Worm (Caenorhabditis elegans): ENCODE measurements around the gene glb-21.

Gene glb-21

DNA sequence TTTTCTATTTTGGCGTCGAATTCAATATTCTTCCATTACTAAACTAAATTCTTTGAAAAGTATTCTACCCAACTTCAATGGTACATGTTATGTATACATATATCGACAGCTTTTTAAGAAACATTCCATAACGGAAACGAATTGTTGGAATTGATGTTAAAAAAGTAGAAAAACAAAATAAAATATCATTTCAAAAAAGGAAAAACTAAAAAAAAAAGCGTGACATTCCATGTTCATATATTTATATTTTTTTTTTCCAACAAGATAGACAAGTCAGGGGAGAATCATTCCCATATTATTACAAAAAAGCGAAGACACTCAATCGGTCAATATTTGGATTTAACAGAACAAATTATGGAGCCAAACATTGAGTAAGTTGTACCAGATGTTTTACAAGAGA, 6.4 kb downstream of the glb-21 start, which contains the start of gene R102.10:
R102.10 (plus strand) TSS at position 301 of the 400 bp plus-strand sequence.
- TF ChIP-seq nhr-80 (tag; optimal IDR thresholded peaks at IDR 0.05) (no peak), madf-8 (GFP tag; conservative IDR thresholded peaks at IDR 0.05) (no peak), F55B11.4 (tag; optimal IDR thresholded peaks at IDR 0.05; ENCODE audit: borderline replicate concordance, insufficient read depth) (no peak), egrh-3 (GFP tag; IDR thresholded peaks at IDR 0.05) (no peak), attf-5 (GFP tag; optimal IDR thresholded peaks at IDR 0.05) (no peak), ztf-6 (GFP tag; IDR thresholded peaks at IDR 0.05) (no peak)

DNA sequence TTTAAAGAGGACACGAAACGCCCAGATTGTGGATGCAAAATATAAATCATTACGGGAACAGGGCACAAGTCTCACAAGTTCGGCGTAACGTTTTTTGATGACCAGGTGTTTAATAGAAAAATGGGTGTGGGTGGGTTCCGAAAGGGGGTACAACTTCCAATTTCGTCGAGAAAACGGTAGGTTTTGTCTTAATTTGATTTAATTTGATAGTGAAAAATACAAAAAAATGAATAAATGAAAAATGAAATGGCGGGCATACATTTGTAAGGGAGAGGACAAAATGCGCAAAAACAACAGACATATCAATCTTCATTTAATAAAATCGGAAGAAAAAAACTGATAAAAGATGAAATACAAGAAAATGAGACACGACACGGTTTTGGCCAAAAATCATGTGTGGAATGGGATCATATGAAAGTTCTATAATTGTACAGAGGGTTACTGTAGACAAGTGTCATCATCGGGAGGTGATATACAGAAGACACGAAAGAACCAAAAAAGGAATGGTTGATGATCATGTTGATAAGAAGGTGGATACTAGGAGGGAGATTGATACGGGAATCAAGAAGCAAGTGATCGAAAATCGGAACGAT, 9.6 kb downstream of the glb-21 start:
- TF ChIP-seq somi-1 (GFP tag; optimal IDR thresholded peaks at IDR 0.05) (peak; percentile 5), ceh-79 (tag; optimal IDR thresholded peaks at IDR 0.05) (no peak)

DNA sequence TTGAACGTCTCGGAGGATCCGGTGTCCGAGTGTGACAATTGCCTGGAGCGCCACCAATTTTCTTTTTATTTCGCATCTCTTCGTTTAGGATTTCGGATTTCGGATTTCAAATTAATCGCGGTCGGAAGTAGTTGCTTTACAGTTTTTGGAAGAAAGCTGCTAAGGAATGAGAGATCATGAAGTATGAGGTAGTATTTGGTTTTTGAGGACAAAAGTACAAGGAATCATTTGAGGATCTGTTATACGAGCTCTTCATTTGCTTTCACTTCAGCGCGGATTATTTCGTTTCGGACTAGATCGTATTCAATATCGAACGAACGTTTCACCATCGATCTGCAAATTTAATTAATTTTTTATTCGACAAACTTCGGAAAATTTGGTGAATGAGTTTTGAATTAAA, 11.9 kb downstream of the glb-21 start, which contains the start of gene R102.11:
R102.11 (minus strand) TSS at position 101 of the 400 bp plus-strand sequence.
- TF ChIP-seq ceh-58 (GFP tag; IDR thresholded peaks at IDR 0.05) = no peak
- TF ChIP-seq T07F8.4 (tag; optimal IDR thresholded peaks at IDR 0.05) = no peak
- TF ChIP-seq K11D2.4 (GFP tag; IDR thresholded peaks at IDR 0.05) = no peak
- no peak for TF ChIP-seq F55B11.4 (tag; optimal IDR thresholded peaks at IDR 0.05; ENCODE audit: borderline replicate concordance, insufficient read depth)
- no peak for TF ChIP-seq zim-3 (tag; optimal IDR thresholded peaks at IDR 0.05)
- no peak for TF ChIP-seq B0035.1 (tag; optimal IDR thresholded peaks at IDR 0.05)
- no peak for TF ChIP-seq fkh-3 (tag; optimal IDR thresholded peaks at IDR 0.05)

DNA sequence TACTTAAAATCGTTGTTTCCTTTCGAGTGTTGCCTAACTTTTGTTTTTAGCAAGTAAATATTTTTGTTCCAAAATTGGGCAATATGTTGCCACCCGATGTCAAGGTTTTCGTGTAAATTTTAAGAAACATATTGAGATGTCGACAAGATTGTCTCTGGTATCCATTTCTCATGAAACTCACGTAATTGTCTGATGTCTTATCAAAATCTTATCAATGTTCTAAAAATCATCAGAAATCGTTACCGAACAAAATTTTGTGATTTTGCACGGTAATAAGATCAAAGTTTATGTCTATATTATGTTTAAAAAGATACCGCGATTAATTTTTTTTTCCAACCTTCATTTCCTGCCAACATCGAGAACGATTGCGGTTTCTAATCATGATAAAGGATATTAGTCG, 12.6 kb downstream of the glb-21 start:
- no peak for TF ChIP-seq ceh-27 (GFP tag; optimal IDR thresholded peaks at IDR 0.05)
- TF ChIP-seq fkh-3 (tag; optimal IDR thresholded peaks at IDR 0.05) = no peak
- TF ChIP-seq C06A6.2 (GFP tag; conservative IDR thresholded peaks at IDR 0.05) = no peak
- no peak for TF ChIP-seq ama-1 (optimal IDR thresholded peaks at IDR 0.05)
- TF ChIP-seq ama-1 (GFP tag; optimal IDR thresholded peaks at IDR 0.05) = no peak
- no peak for TF ChIP-seq lin-54 (GFP tag; optimal IDR thresholded peaks at IDR 0.05)

DNA sequence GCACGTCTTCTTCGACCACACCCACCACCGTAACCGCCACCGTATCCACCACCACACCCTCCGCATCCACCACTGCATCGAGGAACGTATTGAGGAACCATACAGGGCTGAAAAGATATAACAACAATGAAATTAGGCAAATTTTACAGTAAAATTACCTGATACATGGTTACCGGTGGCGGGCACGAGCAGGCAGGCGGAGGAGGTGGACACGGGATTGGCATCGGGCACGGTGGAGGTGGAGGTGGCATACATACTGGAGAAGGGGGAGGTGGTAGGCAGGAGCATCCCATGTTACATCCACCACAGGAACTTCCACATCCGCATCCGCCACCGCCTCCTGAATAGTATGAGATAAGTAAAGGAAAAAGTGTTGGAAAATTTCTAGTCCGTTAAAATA, 13.1 kb downstream of the glb-21 start:
- TF ChIP-seq somi-1 (GFP tag; optimal IDR thresholded peaks at IDR 0.05) (no peak), dox-1 (GFP tag; IDR thresholded peaks at IDR 0.05) (peak; percentile 11; the same call in 1 of the 2 replicates), ceh-58 (GFP tag; IDR thresholded peaks at IDR 0.05) (0 out of 2 replicates have a peak, but pooled peaks have one; percentile 49)

DNA sequence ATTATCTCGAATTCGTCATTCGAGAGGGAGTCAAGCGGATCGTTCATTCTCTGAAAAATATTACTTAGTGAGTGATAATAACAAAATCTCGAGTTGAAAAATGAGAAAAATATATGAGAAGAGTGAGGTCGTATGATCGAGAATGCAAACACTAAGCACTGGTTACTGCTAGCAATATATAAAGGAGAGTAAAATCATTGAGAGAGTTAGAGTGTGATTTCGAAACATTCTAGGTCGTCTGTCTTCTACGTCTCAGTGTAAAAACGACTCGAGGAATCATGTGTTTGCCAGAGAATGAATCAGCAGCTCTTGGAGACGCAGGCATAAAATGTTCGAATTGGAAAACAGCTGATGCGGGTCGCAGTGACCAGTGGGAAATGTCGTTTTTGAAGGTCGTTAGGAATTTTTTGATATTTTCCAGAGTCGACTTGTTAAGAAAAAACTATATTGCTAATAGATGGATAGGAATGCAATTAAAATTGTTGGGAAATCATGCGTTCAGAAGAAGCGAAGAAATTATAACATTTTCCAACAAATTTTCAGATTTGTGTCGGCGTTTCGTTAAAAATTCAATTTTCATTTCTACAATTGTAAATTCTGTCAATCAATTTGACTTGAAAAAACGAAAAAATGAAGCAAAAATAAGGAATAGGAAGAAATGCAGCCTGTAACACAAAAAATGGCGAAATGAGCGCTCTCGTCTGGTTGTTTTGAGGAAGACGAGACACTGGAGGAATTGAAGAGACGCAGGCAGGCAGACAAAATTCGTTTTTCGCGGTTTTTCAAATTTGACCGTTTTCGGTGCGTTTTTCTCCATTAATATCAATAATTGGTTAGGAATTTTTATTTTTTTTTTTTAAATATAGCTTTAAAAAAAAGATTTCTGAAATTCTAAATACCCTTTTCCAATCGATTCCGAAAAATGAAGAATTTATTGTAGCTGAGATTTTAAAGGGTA, 14.3 kb downstream of the glb-21 start, which contains the start of gene allo-1:
allo-1 (minus strand) TSS at position 51 of the 958 bp plus-strand sequence.
- TF ChIP-seq ztf-3 (GFP tag; optimal IDR thresholded peaks at IDR 0.05) = no peak
- TF ChIP-seq lin-54 (GFP tag; optimal IDR thresholded peaks at IDR 0.05) = peak; percentile 66
- no peak for TF ChIP-seq egl-18 (GFP tag; IDR thresholded peaks at IDR 0.05)
- TF ChIP-seq ceh-40 (GFP tag; IDR thresholded peaks at IDR 0.05) = no peak
- no peak for TF ChIP-seq B0261.1 (tag; optimal IDR thresholded peaks at IDR 0.05)
- no peak for TF ChIP-seq rcor-1 (GFP tag; IDR thresholded peaks at IDR 0.05)
- TF ChIP-seq lir-1 (GFP tag; conservative IDR thresholded peaks at IDR 0.05) = no peak
- TF ChIP-seq dpff-1 (tag; optimal IDR thresholded peaks at IDR 0.05) = no peak
- peak; percentile 28; the same call in 1 of the 2 replicates for TF ChIP-seq dox-1 (GFP tag; IDR thresholded peaks at IDR 0.05)
- TF ChIP-seq nhr-27 (tag; optimal IDR thresholded peaks at IDR 0.05) = no peak
- no peak for TF ChIP-seq D2030.7 (GFP tag; IDR thresholded peaks at IDR 0.05)
- TF ChIP-seq B0019.2 (GFP tag; conservative IDR thresholded peaks at IDR 0.05) = no peak
- TF ChIP-seq hmg-20 (GFP tag; IDR thresholded peaks at IDR 0.05) = no peak
- TF ChIP-seq lag-1 (GFP tag; IDR thresholded peaks at IDR 0.05) = no peak
- TF ChIP-seq fkh-3 (tag; optimal IDR thresholded peaks at IDR 0.05) = no peak
- no peak for TF ChIP-seq ztf-22 (GFP tag; optimal IDR thresholded peaks at IDR 0.05)
- peak; percentile 74 for TF ChIP-seq nhr-80 (tag; optimal IDR thresholded peaks at IDR 0.05)
- no peak for TF ChIP-seq egl-44 (GFP tag; IDR thresholded peaks at IDR 0.05)
- peak; percentile 36 for TF ChIP-seq dpl-1 (GFP tag; optimal IDR thresholded peaks at IDR 0.05)
- TF ChIP-seq bed-2 (GFP tag; IDR thresholded peaks at IDR 0.05) = no peak
- TF ChIP-seq lin-35 (GFP tag; optimal IDR thresholded peaks at IDR 0.05) = peak in 1 of 3 experiments; percentile 34

All from whole organism, young adult.